Worm (Caenorhabditis elegans) whole organism, L1 larva: ENCODE data around the gene F11D5.5.

Experiments used
- blmp-1 ChIP-seq: fragments of 150-350 bp; optimal IDR thresholded peaks from 2 replicates; lab custom pipeline; 2014; ENCODE audit warnings: missing biosample characterization, missing genetic modification characterization
- egl-13 ChIP-seq: sonication (generic microtip); optimal IDR thresholded peaks from 2 replicates; lab custom pipeline; 2016; ENCODE audit warnings: missing genotype, missing genetic modification reagents, missing genetic modification characterization, missing compliant biosample characterization
- elt-2 ChIP-seq: sonication (generic microtip); optimal IDR thresholded peaks from 2 replicates; lab custom pipeline; 2016; ENCODE audit warnings: missing genetic modification characterization, mild to moderate bottlenecking, inconsistent platforms, missing compliant biosample characterization, missing genetic modification reagents
- grh-1 ChIP-seq: fragments of 200-800 bp; sonication (Bioruptor generic); IDR thresholded peaks from 2 replicates; pipeline ENCODE4 v1.3.6; 2022; ENCODE audit warnings: missing genetic modification reagents, missing genetic modification characterization, missing compliant biosample characterization
- hlh-17 ChIP-seq: fragments of 200-800 bp; sonication (Bioruptor generic); optimal IDR thresholded peaks from 2 replicates; lab custom pipeline; 2018; ENCODE audit warnings: missing genetic modification characterization, mild to moderate bottlenecking, missing compliant biosample characterization, moderate library complexity, borderline replicate concordance
- hlh-4 ChIP-seq: sonication (generic microtip); optimal IDR thresholded peaks from 2 replicates; lab custom pipeline; 2016; ENCODE audit warnings: mild to moderate bottlenecking, missing genetic modification characterization, missing compliant biosample characterization
- lin-15B ChIP-seq: fragments of 150-350 bp; sonication (generic microtip); optimal IDR thresholded peaks from 3 replicates; lab custom pipeline; 2014; ENCODE audit warnings: missing biosample characterization, missing genetic modification characterization
- lin-35 ChIP-seq, 2 experiments: fragments of 150-350 bp; optimal IDR thresholded peaks; 2 replicates each; lab custom pipeline; 2014; ENCODE audit warnings: missing biosample characterization in 2 of 2, missing genetic modification characterization in 2 of 2, missing genetic modification reagents in 2 of 2
- lin-39 ChIP-seq: fragments of 150-350 bp; optimal IDR thresholded peaks from 2 replicates; lab custom pipeline; 2014; ENCODE audit warnings: missing biosample characterization, missing genetic modification reagents, missing genetic modification characterization
- lsy-2 ChIP-seq, 2 experiments: fragments of 150-350 bp; optimal IDR thresholded peaks; 2 replicates each; lab custom pipeline; 2014; ENCODE audit warnings: missing biosample characterization in 2 of 2, missing genetic modification characterization in 2 of 2
- mdl-1 ChIP-seq, 2 experiments: fragments of 150-350 bp; optimal IDR thresholded peaks; 2 replicates each; lab custom pipeline; 2014 to 2017; ENCODE audit warnings: missing biosample characterization in 2 of 2, missing genetic modification characterization in 2 of 2, inconsistent platforms in 1 of 2
- mef-2 ChIP-seq: fragments of 150-350 bp; optimal IDR thresholded peaks from 2 replicates; lab custom pipeline; 2014; ENCODE audit warnings: missing biosample characterization, missing genetic modification characterization
- mep-1 ChIP-seq: fragments of 150-350 bp; optimal IDR thresholded peaks from 2 replicates; lab custom pipeline; 2014; ENCODE audit warnings: missing biosample characterization, missing genetic modification characterization
- nhr-11 ChIP-seq: fragments of 150-350 bp; optimal IDR thresholded peaks from 2 replicates; lab custom pipeline; 2014; ENCODE audit warnings: missing biosample characterization, missing genetic modification characterization
- nhr-28 ChIP-seq: fragments of 150-350 bp; optimal IDR thresholded peaks from 2 replicates; lab custom pipeline; 2014; ENCODE audit warnings: missing biosample characterization, missing genetic modification characterization
- nhr-47 ChIP-seq: sonication (generic microtip); optimal IDR thresholded peaks from 2 replicates; lab custom pipeline; 2016; ENCODE audit warnings: mild to moderate bottlenecking, missing genetic modification characterization, moderate library complexity, missing compliant biosample characterization
- nhr-71 ChIP-seq: sonication (generic microtip); optimal IDR thresholded peaks from 2 replicates; lab custom pipeline; 2016; ENCODE audit warnings: mild to moderate bottlenecking, missing genetic modification characterization, moderate library complexity, missing compliant biosample characterization
- pqm-1 ChIP-seq: sonication (generic microtip); optimal IDR thresholded peaks from 3 replicates; lab custom pipeline; 2017; ENCODE audit warnings: missing biosample characterization, missing genetic modification characterization
- rnt-1 ChIP-seq: sonication (generic microtip); optimal IDR thresholded peaks from 2 replicates; lab custom pipeline; 2016; ENCODE audit warnings: mild to moderate bottlenecking, missing genetic modification characterization, moderate library complexity, missing compliant biosample characterization
- snpc-4 ChIP-seq: fragments of 150-350 bp; optimal IDR thresholded peaks from 2 replicates; lab custom pipeline; 2014; ENCODE audit warnings: missing biosample characterization, missing genetic modification characterization
- snu-23 ChIP-seq: sonication (generic microtip); optimal IDR thresholded peaks from 2 replicates; lab custom pipeline; 2016; ENCODE audit warnings: missing genetic modification characterization, missing compliant biosample characterization
- sox-4 ChIP-seq: sonication (generic microtip); optimal IDR thresholded peaks from 2 replicates; lab custom pipeline; 2016; ENCODE audit warnings: missing genetic modification characterization, missing compliant biosample characterization
- sptf-1 ChIP-seq: fragments of 150-350 bp; optimal IDR thresholded peaks from 2 replicates; lab custom pipeline; 2014; ENCODE audit warnings: missing biosample characterization, missing genetic modification characterization
- sup-37 ChIP-seq: fragments of 200-800 bp; sonication (Bioruptor generic); optimal IDR thresholded peaks from 2 replicates; lab custom pipeline; 2018; ENCODE audit warnings: mild to moderate bottlenecking, missing genetic modification characterization, missing compliant biosample characterization
- swsn-7 ChIP-seq: sonication (generic microtip); optimal IDR thresholded peaks from 2 replicates; lab custom pipeline; 2016; ENCODE audit warnings: missing genetic modification characterization, missing compliant biosample characterization
- tbx-2 ChIP-seq: sonication (generic microtip); optimal IDR thresholded peaks from 2 replicates; lab custom pipeline; 2016; ENCODE audit warnings: missing genetic modification characterization, missing compliant biosample characterization
- unc-62 ChIP-seq: fragments of 150-350 bp; optimal IDR thresholded peaks from 2 replicates; lab custom pipeline; 2014; ENCODE audit warnings: missing biosample characterization, missing genetic modification reagents, missing genetic modification characterization
- xbp-1 ChIP-seq: sonication (generic microtip); optimal IDR thresholded peaks from 2 replicates; lab custom pipeline; 2016; ENCODE audit warnings: missing genetic modification characterization, missing compliant biosample characterization
- zag-1 ChIP-seq: fragments of 150-350 bp; optimal IDR thresholded peaks from 2 replicates; lab custom pipeline; 2014; ENCODE audit warnings: missing biosample characterization, missing genetic modification characterization
- zip-4 ChIP-seq: fragments of 200-800 bp; sonication (Bioruptor generic); optimal IDR thresholded peaks from 2 replicates; lab custom pipeline; 2018; ENCODE audit warnings: mild to moderate bottlenecking, missing genetic modification characterization, moderate library complexity, missing compliant biosample characterization
- ztf-11 ChIP-seq, 2 experiments: sonication (generic microtip); optimal IDR thresholded peaks; 2 replicates each; lab custom pipeline; 2016 to 2017; ENCODE audit warnings: missing genetic modification characterization in 2 of 2, missing biosample characterization in 1 of 2, missing compliant biosample characterization in 1 of 2
- ztf-4 ChIP-seq: fragments of 150-350 bp; optimal IDR thresholded peaks from 2 replicates; lab custom pipeline; 2014; ENCODE audit warnings: missing biosample characterization, missing genetic modification characterization

F11D5.5 gene

ce11 chrX:3256784-3257493, 44.9 kb upstream of the F11D5.5 start, which contains the start of gene lbp-3 (continued):
- TF ChIP-seq sptf-1 (tag; lab: Kevin White, UChicago) (no peak), xbp-1 (tag; lab: Kevin White, UChicago) (no peak), pqm-1 (peak; percentile 99), sox-4 (tag; lab: Kevin White, UChicago) (no peak), sup-37 (GFP tag; lab: Kevin White, UChicago) (no peak), elt-2 (tag; lab: Kevin White, UChicago) (peak; percentile 98), mef-2 (tag; lab: Kevin White, UChicago) (no peak)

ce11 chrX:3258842-3259241, 43.0 kb upstream of the F11D5.5 start, which contains the start of gene lbp-1:
Gene lbp-1 (plus strand): TSS chrX:3259142.
- TF ChIP-seq ztf-11 (tag; optimal IDR thresholded peaks at IDR 0.05; lab: Kevin White, UChicago) (no peak), zag-1 (no peak), tbx-2 (no peak), blmp-1 (no peak), grh-1 (GFP tag; lab: Robert Waterston, UW) (no peak), lsy-2 (tag; optimal IDR thresholded peaks at IDR 0.05; lab: Kevin White, UChicago) (no peak), nhr-11 (tag; lab: Kevin White, UChicago) (no peak), nhr-47 (tag; lab: Kevin White, UChicago) (no peak), lin-15B (tag; lab: Kevin White, UChicago) (no peak), hlh-4 (tag; lab: Kevin White, UChicago) (no peak), unc-62 (GFP tag; lab: Kevin White, UChicago) (no peak)

- TF ChIP-seq ztf-4 (tag; lab: Kevin White, UChicago): no peak
- TF ChIP-seq tbx-2: no peak
- peak in 1 of 2 experiments; percentile 21 for TF ChIP-seq mdl-1 (tag; optimal IDR thresholded peaks at IDR 0.05; lab: Kevin White, UChicago)
- TF ChIP-seq lin-39 (tag; lab: Kevin White, UChicago): peak; percentile 19
- peak; percentile 30 for TF ChIP-seq nhr-71 (tag; lab: Kevin White, UChicago)
- TF ChIP-seq hlh-17: no peak
- TF ChIP-seq rnt-1 (tag; lab: Kevin White, UChicago): peak; percentile 57
- peak; percentile 6 for TF ChIP-seq snu-23 (GFP tag; lab: Kevin White, UChicago)
Observed at ce11 chrX:3260509-3260908, 41.4 kb upstream of the F11D5.5 start, which contains the start of gene lbp-2. Gene lbp-2 (plus strand): TSS chrX:3260610.

- TF ChIP-seq snpc-4 (tag; lab: Kevin White, UChicago) (no peak), rnt-1 (tag; lab: Kevin White, UChicago) (no peak)
Observed at ce11 chrX:3262600-3262999, 39.3 kb upstream of the F11D5.5 start, which contains the start of gene fbxb-71. Gene fbxb-71 (plus strand): TSS chrX:3262900.

DNA sequence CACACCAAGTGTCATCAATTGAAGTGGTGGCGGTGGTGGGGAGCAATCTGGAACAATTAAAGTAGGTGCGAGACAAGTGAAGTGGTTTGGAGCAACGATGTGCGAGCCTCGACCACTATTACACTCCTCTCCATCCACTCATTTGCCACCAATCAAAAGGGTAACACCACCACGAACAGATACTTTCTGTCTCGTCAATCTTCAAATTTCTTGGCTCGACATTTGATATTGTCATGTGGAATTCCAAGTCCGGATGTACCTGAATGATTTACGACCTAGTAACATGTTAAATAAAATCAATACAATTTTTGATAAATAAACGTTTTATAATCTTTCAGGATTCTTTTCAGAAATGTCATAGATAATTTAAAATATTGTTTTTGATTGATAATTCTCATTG, 31.1 kb upstream of the F11D5.5 start, which contains the start of gene sul-1:
TSS of gene sul-1 (minus strand) at position 101 of the 400 bp plus-strand sequence.
- TF ChIP-seq mep-1 (tag; lab: Kevin White, UChicago) (no peak), lin-35 (GFP tag; optimal IDR thresholded peaks at IDR 0.05; lab: Kevin White, UChicago) (no peak), nhr-28 (tag; lab: Kevin White, UChicago) (no peak), zip-4 (no peak), swsn-7 (tag; lab: Kevin White, UChicago) (no peak), rnt-1 (tag; lab: Kevin White, UChicago) (peak; percentile 17), egl-13 (tag; lab: Kevin White, UChicago) (no peak)
